Worm (Caenorhabditis elegans): Measurements from ENCODE around the gene Y38H6C.8.
"Not testable (repeated sequence)": the region's sequence is repeated elsewhere in the genome, so short reads cannot be mapped to it uniquely, and the experiment has no call there.

The Y38H6C.8 gene

DNA sequence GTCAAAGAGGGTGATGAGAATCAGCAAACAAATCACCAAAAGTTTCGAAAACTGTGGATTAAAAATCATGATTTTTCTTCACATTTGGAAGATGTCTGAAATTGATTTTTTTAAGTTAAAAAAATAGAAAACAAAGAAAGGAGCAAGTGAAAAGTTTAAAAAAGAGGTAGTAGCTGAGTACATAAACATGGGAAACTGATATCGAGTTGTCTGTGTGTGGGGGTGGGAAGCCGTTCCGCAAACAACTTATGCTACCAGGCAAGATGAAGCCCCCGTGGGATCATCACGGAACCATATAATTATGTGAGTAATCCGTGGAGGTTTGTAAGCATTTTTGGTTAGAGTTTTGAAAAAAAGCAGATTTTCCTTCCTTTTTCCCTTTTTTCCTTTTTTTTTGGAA lies 37.3 kb downstream of the Y38H6C.8 start, which contains the start of gene Y38H6C.20:
TSS of gene Y38H6C.20 (minus strand) at position 101 of the 400 bp plus-strand sequence.
- TF ChIP-seq ama-1 (optimal IDR thresholded peaks at IDR 0.05): no peak
- TF ChIP-seq pes-1 (GFP tag; IDR thresholded peaks at IDR 0.05): no peak
- no peak for TF ChIP-seq tbx-37 (GFP tag; conservative IDR thresholded peaks at IDR 0.05)
- no peak for TF ChIP-seq F13C5.2 (tag; optimal IDR thresholded peaks at IDR 0.05)

DNA sequence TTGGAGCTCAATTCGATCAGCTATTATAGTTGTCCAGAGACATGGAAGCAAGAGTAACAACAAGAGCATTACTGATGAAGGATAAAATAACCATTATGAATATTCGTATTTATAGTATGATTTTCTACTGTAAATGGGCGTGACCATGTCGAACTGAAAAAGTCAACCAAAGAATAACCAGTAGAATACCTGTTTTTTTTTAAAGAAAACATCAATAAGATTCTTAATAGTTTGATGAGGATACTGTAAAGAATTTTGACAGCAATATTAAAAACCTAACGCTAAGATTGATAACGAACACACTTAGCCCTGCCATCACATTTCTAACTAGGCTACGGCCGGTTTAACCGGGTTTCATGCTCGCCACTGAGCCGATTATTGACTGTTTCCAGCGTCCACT lies 39.2 kb downstream of the Y38H6C.8 start, which contains the start of gene vmo-1:
TSS of gene vmo-1 (minus strand) at position 101 of the 400 bp plus-strand sequence.
- no peak for TF ChIP-seq aly-1 (tag; optimal IDR thresholded peaks at IDR 0.05)
- TF ChIP-seq B0310.2 (tag; optimal IDR thresholded peaks at IDR 0.05): no peak
- TF ChIP-seq sea-1 (GFP tag; conservative IDR thresholded peaks at IDR 0.05): no peak
- no peak for TF ChIP-seq ceh-36 (tag; optimal IDR thresholded peaks at IDR 0.05)
- no peak for TF ChIP-seq hmg-4 (GFP tag; optimal IDR thresholded peaks at IDR 0.05)

DNA sequence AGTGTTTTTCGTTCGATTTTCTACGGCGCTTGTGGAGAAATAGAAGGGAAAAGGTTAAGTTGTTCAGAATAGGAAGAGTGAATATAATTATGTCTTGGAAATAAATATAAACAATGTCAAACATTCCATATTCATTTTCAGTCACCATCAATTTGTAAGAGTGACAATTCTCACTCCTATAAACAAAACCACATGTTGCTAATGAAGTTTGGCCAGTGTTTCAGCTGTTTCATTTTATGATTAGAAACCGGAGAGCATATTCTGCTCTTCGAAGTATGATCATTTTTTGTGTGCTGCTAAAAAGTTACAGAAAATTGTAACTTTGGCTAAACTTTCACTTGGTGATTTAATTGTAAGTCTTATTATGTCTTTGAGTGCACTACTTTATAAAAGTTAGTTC lies 41.4 kb downstream of the Y38H6C.8 start, which contains the start of gene Y38H6C.21:
TSS of gene Y38H6C.21 (minus strand) at position 148 of the 400 bp plus-strand sequence.
- TF ChIP-seq pes-1 (GFP tag; IDR thresholded peaks at IDR 0.05): no peak
- TF ChIP-seq ama-1 (optimal IDR thresholded peaks at IDR 0.05): no peak
- no peak for TF ChIP-seq sea-1 (GFP tag; conservative IDR thresholded peaks at IDR 0.05)
- TF ChIP-seq B0310.2 (tag; optimal IDR thresholded peaks at IDR 0.05): no peak
- TF ChIP-seq hnd-1 (tag; optimal IDR thresholded peaks at IDR 0.05): no peak
- no peak for TF ChIP-seq hmg-4 (GFP tag; optimal IDR thresholded peaks at IDR 0.05)

DNA sequence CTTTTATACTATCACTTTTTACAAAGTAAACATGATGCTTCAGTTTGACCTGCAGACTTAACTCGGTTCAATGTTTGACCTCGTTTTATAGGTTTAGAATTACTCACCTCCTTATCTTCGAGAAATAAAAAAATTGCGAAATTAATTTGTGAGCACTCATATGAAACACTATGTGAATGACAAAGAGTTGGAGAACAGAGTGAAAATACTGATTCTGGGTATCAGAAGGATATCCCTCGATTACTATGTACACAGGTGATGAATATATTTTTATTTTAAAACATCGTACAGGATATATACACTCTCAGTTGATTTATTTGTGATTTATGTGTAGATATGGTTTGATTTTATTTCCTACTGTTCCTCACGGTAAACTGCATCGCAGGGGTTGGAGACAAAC lies 42.5 kb downstream of the Y38H6C.8 start, which contains the start of gene Y38H6C.23:
TSS of gene Y38H6C.23 (minus strand) at position 101 of the 400 bp plus-strand sequence.
- TF ChIP-seq ets-7 (tag; optimal IDR thresholded peaks at IDR 0.05): no peak
- no peak for TF ChIP-seq hmbx-1 (tag; optimal IDR thresholded peaks at IDR 0.05)
- TF ChIP-seq tbx-11 (GFP tag; IDR thresholded peaks at IDR 0.05): no peak
- TF ChIP-seq F13C5.2 (tag; optimal IDR thresholded peaks at IDR 0.05): no peak
- TF ChIP-seq hnd-1 (tag; optimal IDR thresholded peaks at IDR 0.05): no peak
- no peak for TF ChIP-seq flt-1 (GFP tag; IDR thresholded peaks at IDR 0.05)
- no peak for TF ChIP-seq hmg-4 (GFP tag; optimal IDR thresholded peaks at IDR 0.05)
- TF ChIP-seq sea-1 (GFP tag; conservative IDR thresholded peaks at IDR 0.05): no peak
- TF ChIP-seq ceh-36 (tag; optimal IDR thresholded peaks at IDR 0.05): no peak
- TF ChIP-seq ceh-13 (GFP tag; optimal IDR thresholded peaks at IDR 0.05): no peak
- TF ChIP-seq B0310.2 (tag; optimal IDR thresholded peaks at IDR 0.05): no peak
- no peak for TF ChIP-seq tbx-37 (GFP tag; conservative IDR thresholded peaks at IDR 0.05)
- no peak for TF ChIP-seq tra-4 (tag; optimal IDR thresholded peaks at IDR 0.05)
- TF ChIP-seq ama-1 (optimal IDR thresholded peaks at IDR 0.05): no peak
- no peak for TF ChIP-seq aly-1 (tag; optimal IDR thresholded peaks at IDR 0.05)
- TF ChIP-seq pes-1 (GFP tag; IDR thresholded peaks at IDR 0.05): no peak
- TF ChIP-seq scrt-1 (GFP tag; IDR thresholded peaks at IDR 0.05): no peak

DNA sequence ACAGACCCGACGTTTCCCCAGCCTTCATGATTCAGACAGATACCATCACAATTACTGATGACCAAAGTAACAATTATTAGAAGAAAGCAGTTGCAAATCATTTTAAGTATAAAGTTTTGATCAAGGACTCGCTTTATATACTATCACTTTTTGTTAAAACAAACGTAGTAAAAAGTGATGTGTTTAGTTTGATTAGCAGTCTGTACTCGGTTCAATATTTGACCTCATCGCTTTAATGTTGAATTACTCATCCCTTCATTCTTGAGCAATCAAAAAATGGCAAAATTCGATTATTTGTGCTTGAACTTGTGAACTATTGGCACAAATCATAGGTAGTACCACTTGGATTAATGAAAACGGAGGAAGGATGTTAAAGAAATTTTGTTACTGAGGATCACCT lies 44.5 kb downstream of the Y38H6C.8 start, which contains the start of gene abf-4:
TSS of gene abf-4 (minus strand) at position 101 of the 400 bp plus-strand sequence.
- no peak for TF ChIP-seq hmg-4 (GFP tag; optimal IDR thresholded peaks at IDR 0.05)
- no peak for TF ChIP-seq scrt-1 (GFP tag; IDR thresholded peaks at IDR 0.05)
- TF ChIP-seq pes-1 (GFP tag; IDR thresholded peaks at IDR 0.05): no peak
- no peak for TF ChIP-seq hnd-1 (tag; optimal IDR thresholded peaks at IDR 0.05)
- TF ChIP-seq hmbx-1 (tag; optimal IDR thresholded peaks at IDR 0.05): no peak
- TF ChIP-seq B0310.2 (tag; optimal IDR thresholded peaks at IDR 0.05): no peak
- TF ChIP-seq flt-1 (GFP tag; IDR thresholded peaks at IDR 0.05): no peak
- no peak for TF ChIP-seq aly-1 (tag; optimal IDR thresholded peaks at IDR 0.05)
- no peak for TF ChIP-seq F13C5.2 (tag; optimal IDR thresholded peaks at IDR 0.05)
- no peak for TF ChIP-seq tbx-11 (GFP tag; IDR thresholded peaks at IDR 0.05)
- TF ChIP-seq tbx-37 (GFP tag; conservative IDR thresholded peaks at IDR 0.05): no peak

DNA sequence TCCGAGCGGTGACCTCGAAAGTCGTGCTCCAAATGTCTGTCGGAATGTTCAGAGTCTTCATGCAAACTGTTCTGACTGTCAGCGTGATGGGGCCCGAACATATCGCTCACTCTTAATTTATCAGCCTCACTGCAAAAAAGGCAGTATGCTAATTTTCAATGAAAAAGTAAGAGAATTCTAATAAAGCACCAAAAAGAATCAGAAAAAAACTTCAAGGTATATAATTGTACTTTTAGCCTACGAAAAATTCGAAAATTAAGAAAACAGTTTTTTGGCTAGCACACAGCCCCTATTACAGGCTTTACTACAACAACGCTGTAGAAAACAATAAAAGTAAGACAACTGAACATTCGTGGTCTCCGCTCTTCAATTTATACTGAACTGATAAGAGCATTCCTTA lies 48.0 kb downstream of the Y38H6C.8 start, which contains the start of gene F26F2.1:
TSS of gene F26F2.1 (minus strand) at position 101 of the 400 bp plus-strand sequence.
- TF ChIP-seq ets-7 (tag; optimal IDR thresholded peaks at IDR 0.05): no peak
- TF ChIP-seq hmg-4 (GFP tag; optimal IDR thresholded peaks at IDR 0.05): no peak

DNA sequence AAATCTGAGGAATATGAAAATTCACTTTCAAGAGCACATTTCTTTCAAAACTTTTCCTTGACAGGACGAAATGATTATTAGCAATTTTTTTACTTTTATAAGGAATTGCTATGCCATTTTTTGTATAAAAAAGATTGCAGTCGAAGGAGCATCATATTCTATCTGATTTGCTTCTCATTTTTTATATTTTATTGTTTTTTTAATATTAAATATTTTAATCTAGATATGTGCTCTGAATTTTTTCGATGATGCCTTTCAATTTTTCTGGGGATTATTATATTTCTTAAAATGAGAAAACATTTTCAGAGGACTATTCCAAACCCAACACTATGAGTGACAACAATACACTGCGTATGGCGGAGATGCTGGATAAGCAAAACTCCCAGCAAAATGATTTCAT lies 50.3 kb downstream of the Y38H6C.8 start, which contains the start of gene F26F2.13:
TSS of gene F26F2.13 (plus strand) at position 301 of the 400 bp plus-strand sequence.
- not testable (repeated sequence) for TF ChIP-seq hmg-4 (GFP tag; optimal IDR thresholded peaks at IDR 0.05); hnd-1 (tag; optimal IDR thresholded peaks at IDR 0.05); hmbx-1 (tag; optimal IDR thresholded peaks at IDR 0.05)

All from whole organism, early embryonic.